In the genomic region with DNA sequence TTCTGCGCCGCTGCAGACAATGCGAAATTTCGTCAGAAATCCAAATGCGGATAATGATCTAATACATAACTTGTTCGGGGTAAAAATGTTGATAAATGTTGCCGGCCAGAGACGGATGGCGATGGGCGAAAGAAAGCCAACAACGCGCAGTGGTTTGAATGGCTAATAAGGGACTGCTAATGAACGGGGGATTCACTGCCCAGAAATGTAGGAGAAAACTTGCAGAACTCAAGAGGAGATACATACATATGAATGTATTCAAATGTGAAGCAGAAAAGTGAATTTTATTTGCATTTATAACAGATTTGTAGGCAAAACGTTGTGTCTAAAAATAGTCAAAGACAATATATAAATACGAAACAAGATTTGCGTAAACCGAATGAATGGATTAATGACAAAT, we compare ENCODE assay signal across 2 fruit fly cellular contexts.
TF ChIP-seq lines count a peak whose summit lies in the region.

No protein-coding gene starts in this region.

- TF ChIP-seq CTCF in whole organism, embryonic (GFP tag; optimal IDR thresholded peaks at IDR 0.05; lab: Kevin White, UChicago), result no peak

TF ChIP-seq in whole organism, embryonic, 481 proteins besides CTCF, POLR2A, EP300 and RAD21:
- TF ChIP-seq CG12104 (GFP tag; optimal IDR thresholded peaks at IDR 0.05; lab: Kevin White, UChicago), result no peak
- 0 out of 2 replicates have a peak, but pooled peaks have one; percentile 14 for TF ChIP-seq sens-2 (GFP tag; IDR thresholded peaks at IDR 0.05; lab: Robert Waterston, UW)
- peak; percentile 57 for TF ChIP-seq vvl (GFP tag; IDR thresholded peaks at IDR 0.05; lab: Robert Waterston, UW)

TF ChIP-seq in whole organism, wandering third instar larva, 38 proteins besides CTCF, POLR2A, EP300 and RAD21:
- TF ChIP-seq psq (GFP tag; optimal IDR thresholded peaks at IDR 0.05; lab: Kevin White, UChicago), result no peak
- TF ChIP-seq Jra (GFP tag; optimal IDR thresholded peaks at IDR 0.05; lab: Kevin White, UChicago), result no peak
- TF ChIP-seq Dfd (GFP tag; optimal IDR thresholded peaks at IDR 0.05; lab: Kevin White, UChicago), result no peak
- TF ChIP-seq Hr83 (GFP tag; optimal IDR thresholded peaks at IDR 0.05; lab: Kevin White, UChicago; ENCODE audit: poor library complexity, severe bottlenecking), result no peak
- no peak for TF ChIP-seq HLH106 (tag; optimal IDR thresholded peaks at IDR 0.05; lab: Kevin White, UChicago)
- TF ChIP-seq Rel (GFP tag; optimal IDR thresholded peaks at IDR 0.05; lab: Kevin White, UChicago), result no peak
- TF ChIP-seq Rel (tag; optimal IDR thresholded peaks at IDR 0.05; lab: Kevin White, UChicago), result peak; percentile 52
- TF ChIP-seq CG32264 (GFP tag; optimal IDR thresholded peaks at IDR 0.05; lab: Kevin White, UChicago), result no peak
- TF ChIP-seq woc (GFP tag; optimal IDR thresholded peaks at IDR 0.05; lab: Kevin White, UChicago), result no peak
TF ChIP-seq in whole organism, wandering third instar larva: peak in this region for 1.
